Worm (Caenorhabditis elegans) whole organism, L1 larva: ENCODE results near the gene C04H4.1.
A peak's percentile ranks its signal among the peaks of the same experiment; 100 is the strongest.

Experiments
- C04F5.9 ChIP-seq: sonication (generic microtip); optimal IDR thresholded peaks from 2 replicates; lab custom pipeline; 2016; ENCODE audit warnings: missing genetic modification characterization, missing compliant biosample characterization
- F16B12.6 ChIP-seq: fragments of 150-350 bp; optimal IDR thresholded peaks from 2 replicates; lab custom pipeline; 2014; ENCODE audit warnings: missing biosample characterization, missing genetic modification characterization
- Y116A8C.19 ChIP-seq: sonication (generic microtip); optimal IDR thresholded peaks from 2 replicates; lab custom pipeline; 2016; ENCODE audit warnings: missing compliant biosample characterization, missing genetic modification characterization, borderline replicate concordance
- alr-1 ChIP-seq: fragments of 200-800 bp; sonication (Bioruptor generic); optimal IDR thresholded peaks from 2 replicates; lab custom pipeline; 2018; ENCODE audit warnings: borderline replicate concordance, mild to moderate bottlenecking, missing genetic modification characterization, missing compliant biosample characterization
- aly-2 ChIP-seq: fragments of 150-350 bp; optimal IDR thresholded peaks from 2 replicates; lab custom pipeline; 2014; ENCODE audit warnings: missing biosample characterization, missing genetic modification characterization
- ama-1 ChIP-seq: fragments of 150-350 bp; optimal IDR thresholded peaks from 2 replicates; lab custom pipeline; 2014
- ces-1 ChIP-seq: fragments of 150-350 bp; optimal IDR thresholded peaks from 2 replicates; lab custom pipeline; 2014; ENCODE audit warnings: missing biosample characterization, missing genetic modification reagents, missing genetic modification characterization
- efl-1 ChIP-seq, 4 experiments: fragments of 150-350 bp; optimal IDR thresholded peaks in 3 of 4; peaks in 1 of 4; 1 replicate in 1 of 4; 2 replicates in 3 of 4; lab custom pipeline; 2014; ENCODE audit warnings: missing biosample characterization in 2 of 4, missing genetic modification characterization in 2 of 4, missing genetic modification reagents in 2 of 4
- egl-27 ChIP-seq, 2 experiments: fragments of 150-350 bp in 1 of 2; sonication (generic microtip); optimal IDR thresholded peaks; 3 replicates each; lab custom pipeline; 2017 to 2018; ENCODE audit warnings: missing biosample characterization in 2 of 2, missing genetic modification characterization in 2 of 2, missing genetic modification reagents in 2 of 2
- ets-5 ChIP-seq: fragments of 200-800 bp; sonication (Bioruptor generic); IDR thresholded peaks from 2 replicates; pipeline ENCODE4 v1.3.6; 2022; ENCODE audit warnings: missing genetic modification characterization, missing compliant biosample characterization
- fkh-10 ChIP-seq: sonication (generic microtip); optimal IDR thresholded peaks from 2 replicates; lab custom pipeline; 2017; ENCODE audit warnings: missing biosample characterization, missing genetic modification reagents, missing genetic modification characterization
- fkh-4 ChIP-seq: sonication (generic microtip); optimal IDR thresholded peaks from 2 replicates; lab custom pipeline; 2016; ENCODE audit warnings: missing compliant biosample characterization, missing genetic modification characterization, borderline replicate concordance
- fkh-8 ChIP-seq: sonication (generic microtip); optimal IDR thresholded peaks from 2 replicates; lab custom pipeline; 2016; ENCODE audit warnings: mild to moderate bottlenecking, missing genetic modification characterization, missing compliant biosample characterization
- fos-1 ChIP-seq: fragments of 150-350 bp; optimal IDR thresholded peaks from 2 replicates; lab custom pipeline; 2014; ENCODE audit warnings: missing biosample characterization, missing genetic modification characterization
- hlh-4 ChIP-seq: sonication (generic microtip); optimal IDR thresholded peaks from 2 replicates; lab custom pipeline; 2016; ENCODE audit warnings: mild to moderate bottlenecking, missing genetic modification characterization, missing compliant biosample characterization
- irx-1 ChIP-seq: sonication (generic microtip); optimal IDR thresholded peaks from 2 replicates; lab custom pipeline; 2016; ENCODE audit warnings: missing genetic modification characterization, missing compliant biosample characterization
- isw-1 ChIP-seq: fragments of 200-800 bp; sonication (Bioruptor generic); IDR thresholded peaks from 2 replicates; pipeline ENCODE4 v1.3.6; 2022; ENCODE audit warnings: missing genetic modification characterization, missing compliant biosample characterization
- lin-14 ChIP-seq: fragments of 200-800 bp; sonication (Bioruptor generic); optimal IDR thresholded peaks from 2 replicates; lab custom pipeline; 2018; ENCODE audit warnings: mild to moderate bottlenecking, missing genetic modification characterization, moderate library complexity, missing compliant biosample characterization
- lin-15B ChIP-seq: fragments of 150-350 bp; sonication (generic microtip); optimal IDR thresholded peaks from 3 replicates; lab custom pipeline; 2014; ENCODE audit warnings: missing biosample characterization, missing genetic modification characterization
- lsy-2 ChIP-seq, 2 experiments: fragments of 150-350 bp; optimal IDR thresholded peaks; 2 replicates each; lab custom pipeline; 2014; ENCODE audit warnings: missing biosample characterization in 2 of 2, missing genetic modification characterization in 2 of 2
- mab-9 ChIP-seq: fragments of 200-800 bp; sonication (Bioruptor generic); IDR thresholded peaks from 2 replicates; pipeline ENCODE4 v1.3.6; 2022; ENCODE audit warnings: missing genetic modification reagents, missing genetic modification characterization, missing compliant biosample characterization
- mef-2 ChIP-seq: fragments of 150-350 bp; optimal IDR thresholded peaks from 2 replicates; lab custom pipeline; 2014; ENCODE audit warnings: missing biosample characterization, missing genetic modification characterization
- nhr-20 ChIP-seq: sonication (generic microtip); optimal IDR thresholded peaks from 2 replicates; lab custom pipeline; 2016; ENCODE audit warnings: mild to moderate bottlenecking, missing genetic modification characterization, missing compliant biosample characterization
- nhr-47 ChIP-seq: sonication (generic microtip); optimal IDR thresholded peaks from 2 replicates; lab custom pipeline; 2016; ENCODE audit warnings: mild to moderate bottlenecking, missing genetic modification characterization, moderate library complexity, missing compliant biosample characterization
- nhr-71 ChIP-seq: sonication (generic microtip); optimal IDR thresholded peaks from 2 replicates; lab custom pipeline; 2016; ENCODE audit warnings: mild to moderate bottlenecking, missing genetic modification characterization, moderate library complexity, missing compliant biosample characterization
- nhr-84 ChIP-seq: sonication (generic microtip); optimal IDR thresholded peaks from 2 replicates; lab custom pipeline; 2017; ENCODE audit warnings: missing biosample characterization, missing genetic modification characterization
- nhr-85 ChIP-seq: sonication (generic microtip); peaks from one replicate; lab custom pipeline; 2016; ENCODE audit warnings: missing genetic modification characterization, inconsistent platforms, missing compliant biosample characterization
- nhr-90 ChIP-seq: sonication (generic microtip); optimal IDR thresholded peaks from 2 replicates; lab custom pipeline; 2016; ENCODE audit warnings: mild to moderate bottlenecking, missing genetic modification characterization, missing compliant biosample characterization; ENCODE audit not compliant: poor library complexity
- skn-1 ChIP-seq: fragments of 150-350 bp; optimal IDR thresholded peaks from 2 replicates; lab custom pipeline; 2014; ENCODE audit warnings: missing biosample characterization, missing genetic modification characterization
- sox-4 ChIP-seq: sonication (generic microtip); optimal IDR thresholded peaks from 2 replicates; lab custom pipeline; 2016; ENCODE audit warnings: missing genetic modification characterization, missing compliant biosample characterization
- sptf-1 ChIP-seq: fragments of 150-350 bp; optimal IDR thresholded peaks from 2 replicates; lab custom pipeline; 2014; ENCODE audit warnings: missing biosample characterization, missing genetic modification characterization
- sup-37 ChIP-seq: fragments of 200-800 bp; sonication (Bioruptor generic); optimal IDR thresholded peaks from 2 replicates; lab custom pipeline; 2018; ENCODE audit warnings: mild to moderate bottlenecking, missing genetic modification characterization, missing compliant biosample characterization
- swsn-7 ChIP-seq: sonication (generic microtip); optimal IDR thresholded peaks from 2 replicates; lab custom pipeline; 2016; ENCODE audit warnings: missing genetic modification characterization, missing compliant biosample characterization
- tlp-1 ChIP-seq: fragments of 150-350 bp; optimal IDR thresholded peaks from 2 replicates; lab custom pipeline; 2014; ENCODE audit warnings: missing biosample characterization, missing genetic modification characterization
- unc-130 ChIP-seq: fragments of 150-350 bp; optimal IDR thresholded peaks from 2 replicates; lab custom pipeline; 2017; ENCODE audit warnings: missing biosample characterization, missing genetic modification characterization, inconsistent platforms
- unc-62 ChIP-seq: fragments of 150-350 bp; optimal IDR thresholded peaks from 2 replicates; lab custom pipeline; 2014; ENCODE audit warnings: missing biosample characterization, missing genetic modification reagents, missing genetic modification characterization
- unc-86 ChIP-seq: sonication (generic microtip); optimal IDR thresholded peaks from 2 replicates; lab custom pipeline; 2016; ENCODE audit warnings: missing genetic modification characterization, missing compliant biosample characterization
- unc-98 ChIP-seq: fragments of 200-800 bp; sonication (Bioruptor generic); IDR thresholded peaks from 2 replicates; pipeline ENCODE4 v1.3.6; 2022; ENCODE audit warnings: missing genetic modification characterization, missing compliant biosample characterization
- vab-15 ChIP-seq: sonication (generic microtip); optimal IDR thresholded peaks from 2 replicates; lab custom pipeline; 2017; ENCODE audit warnings: missing genotype, mild to moderate bottlenecking, missing genetic modification characterization, missing compliant biosample characterization
- xbp-1 ChIP-seq: sonication (generic microtip); optimal IDR thresholded peaks from 2 replicates; lab custom pipeline; 2016; ENCODE audit warnings: missing genetic modification characterization, missing compliant biosample characterization
- zag-1 ChIP-seq: fragments of 150-350 bp; optimal IDR thresholded peaks from 2 replicates; lab custom pipeline; 2014; ENCODE audit warnings: missing biosample characterization, missing genetic modification characterization
- zip-4 ChIP-seq: fragments of 200-800 bp; sonication (Bioruptor generic); optimal IDR thresholded peaks from 2 replicates; lab custom pipeline; 2018; ENCODE audit warnings: mild to moderate bottlenecking, missing genetic modification characterization, moderate library complexity, missing compliant biosample characterization
- ztf-11 ChIP-seq, 2 experiments: sonication (generic microtip); optimal IDR thresholded peaks; 2 replicates each; lab custom pipeline; 2016 to 2017; ENCODE audit warnings: missing genetic modification characterization in 2 of 2, missing biosample characterization in 1 of 2, missing compliant biosample characterization in 1 of 2
- ztf-4 ChIP-seq: fragments of 150-350 bp; optimal IDR thresholded peaks from 2 replicates; lab custom pipeline; 2014; ENCODE audit warnings: missing biosample characterization, missing genetic modification characterization

The C04H4.1 gene

ce11 chrII:7974189-7974823 lies 15.7 kb downstream of the C04H4.1 start:
- TF ChIP-seq swsn-7 (tag; lab: Kevin White, UChicago) (no peak), lin-14 (GFP tag; lab: Kevin White, UChicago) (peak; percentile 60), egl-27 (tag; optimal IDR thresholded peaks at IDR 0.05; lab: Kevin White, UChicago) (no peak), nhr-71 (peak; percentile 22), efl-1 (optimal IDR thresholded peaks at IDR 0.05; lab: Kevin White, UChicago) (no peak), efl-1 (GFP tag; optimal IDR thresholded peaks at IDR 0.05 in 1 of 2; lab: Kevin White, UChicago) (peak in 1 of 2 experiments; percentile 71), unc-86 (tag; lab: Kevin White, UChicago) (peak; percentile 7)

- TF ChIP-seq lin-15B (tag; lab: Kevin White, UChicago) (no peak), zag-1 (tag; lab: Kevin White, UChicago) (no peak), unc-98 (GFP tag; lab: Robert Waterston, UW) (no peak), mef-2 (tag; lab: Kevin White, UChicago) (no peak), ets-5 (GFP tag; lab: Robert Waterston, UW) (no peak), unc-130 (no peak), ztf-11 (tag; optimal IDR thresholded peaks at IDR 0.05; lab: Kevin White, UChicago) (no peak), ama-1 (lab: Kevin White, UChicago) (no peak), skn-1 (tag; lab: Kevin White, UChicago) (no peak), lsy-2 (tag; optimal IDR thresholded peaks at IDR 0.05; lab: Kevin White, UChicago) (no peak), swsn-7 (tag; lab: Kevin White, UChicago) (no peak), nhr-84 (tag; lab: Kevin White, UChicago) (no peak), nhr-90 (no peak), F16B12.6 (tag; lab: Kevin White, UChicago) (no peak), Y116A8C.19 (tag; lab: Kevin White, UChicago) (no peak), alr-1 (tag; lab: Kevin White, UChicago) (no peak)
These were observed 17.7 kb downstream of the C04H4.1 start, which contains the start of gene DH11.5 for ce11 chrII:7976308-7976707. TSS of gene DH11.5 (plus strand) at chrII:7976608.

ce11 chrII:7977513-7977912 lies 18.9 kb downstream of the C04H4.1 start:
- peak in 1 of 2 experiments; percentile 26 for TF ChIP-seq lsy-2 (tag; optimal IDR thresholded peaks at IDR 0.05; lab: Kevin White, UChicago)
- TF ChIP-seq nhr-47 (tag; lab: Kevin White, UChicago), result peak; percentile 74
- TF ChIP-seq sox-4 (tag; lab: Kevin White, UChicago), result peak; percentile 61
- TF ChIP-seq nhr-71, result peak; percentile 75
- TF ChIP-seq fkh-10 (GFP tag; lab: Kevin White, UChicago), result peak; percentile 10
- peak; percentile 82 for TF ChIP-seq fkh-8 (tag; lab: Kevin White, UChicago)
- TF ChIP-seq hlh-4 (tag; lab: Kevin White, UChicago), result no peak
- TF ChIP-seq lin-14 (GFP tag; lab: Kevin White, UChicago), result peak; percentile 7
- TF ChIP-seq sptf-1 (tag; lab: Kevin White, UChicago), result no peak
- TF ChIP-seq tlp-1 (tag; lab: Kevin White, UChicago), result no peak
- peak; percentile 9 for TF ChIP-seq nhr-20
- TF ChIP-seq ztf-4 (tag; lab: Kevin White, UChicago), result peak; percentile 11

- TF ChIP-seq tlp-1 (tag; lab: Kevin White, UChicago) (no peak), irx-1 (no peak)
These were observed 22.4 kb downstream of the C04H4.1 start for ce11 chrII:7981084-7981483.

ce11 chrII:7983454-7983853 lies 24.8 kb downstream of the C04H4.1 start:
- no peak for TF ChIP-seq sup-37
- no peak for TF ChIP-seq alr-1 (tag; lab: Kevin White, UChicago)
- TF ChIP-seq zip-4 (GFP tag; lab: Kevin White, UChicago), result no peak
- TF ChIP-seq C04F5.9 (tag; lab: Kevin White, UChicago), result no peak
- TF ChIP-seq nhr-90, result no peak
- no peak for TF ChIP-seq ces-1 (GFP tag; lab: Kevin White, UChicago)
- TF ChIP-seq unc-62, result no peak
- TF ChIP-seq aly-2 (tag; lab: Kevin White, UChicago), result no peak
- TF ChIP-seq sptf-1 (tag; lab: Kevin White, UChicago), result no peak
- no peak for TF ChIP-seq mab-9 (GFP tag; lab: Robert Waterston, UW)
- TF ChIP-seq fos-1 (tag; lab: Kevin White, UChicago), result no peak
- TF ChIP-seq vab-15 (tag; lab: Kevin White, UChicago), result no peak
- no peak for TF ChIP-seq unc-98 (GFP tag; lab: Robert Waterston, UW)
- no peak for TF ChIP-seq nhr-85 (tag; lab: Kevin White, UChicago)
- TF ChIP-seq fkh-4 (tag; lab: Kevin White, UChicago), result no peak
- no peak for TF ChIP-seq isw-1 (GFP tag; lab: Robert Waterston, UW)
- no peak for TF ChIP-seq xbp-1
- no peak for TF ChIP-seq nhr-47 (tag; lab: Kevin White, UChicago)
- TF ChIP-seq ama-1 (lab: Kevin White, UChicago), result no peak
- TF ChIP-seq nhr-20, result no peak
- TF ChIP-seq, all 84 proteins: peak for 0
